Fruit fly (Drosophila melanogaster) whole organism, embryonic: ENCODE measurements around the gene CG10660.

ENCODE experiments used
- Aef1 ChIP-seq: fragments of 200-800 bp; sonication (Bioruptor generic); IDR thresholded peaks from 3 replicates; pipeline ENCODE4 v1.3.6; 2022; ENCODE audit warnings: missing biosample characterization, missing genetic modification characterization
- Atf6 ChIP-seq: fragments of 200-800 bp; sonication (Bioruptor generic); IDR thresholded peaks from 2 replicates; pipeline ENCODE4 v1.3.6; 2022; ENCODE audit warnings: missing biosample characterization, missing genetic modification characterization
- BtbVII ChIP-seq: fragments of 200-800 bp; sonication (Bioruptor generic); optimal IDR thresholded peaks from 3 replicates; lab custom pipeline; 2017; ENCODE audit warnings: missing biosample characterization, mild to moderate bottlenecking, missing genetic modification characterization
- CG10267 ChIP-seq: fragments of 200-800 bp; sonication (Bioruptor generic); optimal IDR thresholded peaks from 2 replicates; lab custom pipeline; 2018; ENCODE audit warnings: missing biosample characterization, mild to moderate bottlenecking, missing genetic modification characterization, moderate library complexity
- CG10979 ChIP-seq: fragments of 200-800 bp; sonication (Bioruptor generic); optimal IDR thresholded peaks from 2 replicates; lab custom pipeline; 2018; ENCODE audit warnings: missing biosample characterization, mild to moderate bottlenecking, missing genetic modification characterization, moderate library complexity
- CG13894 ChIP-seq: fragments of 200-800 bp; sonication (Bioruptor generic); optimal IDR thresholded peaks from 3 replicates; lab custom pipeline; 2018; ENCODE audit warnings: missing biosample characterization, mild to moderate bottlenecking, missing genetic modification characterization, moderate library complexity
- CG14710 ChIP-seq: fragments of 200-800 bp; sonication (Bioruptor generic); optimal IDR thresholded peaks from 3 replicates; lab custom pipeline; 2019; ENCODE audit warnings: missing biosample characterization, mild to moderate bottlenecking, missing genetic modification characterization, moderate library complexity
- CG17802 ChIP-seq: fragments of 200-800 bp; sonication (Bioruptor generic); optimal IDR thresholded peaks from 2 replicates; lab custom pipeline; 2018; ENCODE audit warnings: missing biosample characterization, mild to moderate bottlenecking, missing genetic modification characterization, moderate library complexity
- CG18262 ChIP-seq: fragments of 200-800 bp; optimal IDR thresholded peaks from 3 replicates; lab custom pipeline; 2019; ENCODE audit warnings: missing biosample characterization, mild to moderate bottlenecking, missing genetic modification characterization, moderate library complexity
- CG1832 ChIP-seq: fragments of 200-800 bp; sonication (Bioruptor generic); optimal IDR thresholded peaks from 2 replicates; lab custom pipeline; 2017; ENCODE audit warnings: missing biosample characterization, mild to moderate bottlenecking, missing genetic modification characterization, inconsistent platforms
- CG2678 ChIP-seq: fragments of 200-800 bp; sonication (Bioruptor generic); optimal IDR thresholded peaks from 3 replicates; lab custom pipeline; 2019; ENCODE audit warnings: missing biosample characterization, mild to moderate bottlenecking, missing genetic modification characterization, moderate library complexity
- CG31441 ChIP-seq: fragments of 200-800 bp; sonication (Bioruptor generic); IDR thresholded peaks from 2 replicates; pipeline ENCODE4 v1.3.6; 2022; ENCODE audit warnings: missing biosample characterization, missing genetic modification characterization
- CG3838 ChIP-seq: fragments of 200-800 bp; sonication (Bioruptor generic); optimal IDR thresholded peaks from 3 replicates; lab custom pipeline; 2016; ENCODE audit warnings: missing biosample characterization, missing genetic modification characterization
- CG8924 ChIP-seq: fragments of 200-800 bp; optimal IDR thresholded peaks from 3 replicates; lab custom pipeline; 2019; ENCODE audit warnings: missing biosample characterization, mild to moderate bottlenecking, missing genetic modification characterization, moderate library complexity
- D19A ChIP-seq: fragments of 200-800 bp; optimal IDR thresholded peaks from 3 replicates; lab custom pipeline; 2019; ENCODE audit warnings: missing biosample characterization, mild to moderate bottlenecking, missing genetic modification characterization, moderate library complexity
- Dad ChIP-seq: fragments of 200-800 bp; sonication (Bioruptor generic); optimal IDR thresholded peaks from 3 replicates; lab custom pipeline; 2016; ENCODE audit warnings: missing biosample characterization, missing genetic modification characterization
- Dll ChIP-seq: fragments of 200-800 bp; sonication (Bioruptor generic); IDR thresholded peaks from 4 replicates; pipeline ENCODE4 v1.3.6; 2022; ENCODE audit warnings: missing biosample characterization, missing genetic modification characterization; ENCODE audit not compliant: partially characterized antibody
- E2f2 ChIP-seq: fragments of 200-800 bp; sonication (Bioruptor generic); IDR thresholded peaks from 2 replicates; pipeline ENCODE4 v1.3.6; 2022; ENCODE audit warnings: missing biosample characterization, missing genetic modification characterization
- HLH3B ChIP-seq: fragments of 200-800 bp; sonication (Bioruptor generic); IDR thresholded peaks from 2 replicates; pipeline ENCODE4 v1.3.6; 2022; ENCODE audit warnings: missing biosample characterization, missing genetic modification characterization
- Hmr ChIP-seq: fragments of 200-800 bp; sonication (Bioruptor generic); optimal IDR thresholded peaks from 3 replicates; lab custom pipeline; 2017; ENCODE audit warnings: mild to moderate bottlenecking, missing biosample characterization, missing genetic modification reagents, missing genetic modification characterization
- Mrtf ChIP-seq: fragments of 200-800 bp; sonication (Bioruptor generic); IDR thresholded peaks from 3 replicates; pipeline ENCODE4 v1.3.6; 2022; ENCODE audit warnings: missing biosample characterization, missing genetic modification characterization
- Nf-YA ChIP-seq: fragments of 200-800 bp; sonication (Bioruptor generic); IDR thresholded peaks from 2 replicates; pipeline ENCODE4 v1.3.6; 2022; ENCODE audit warnings: missing biosample characterization, missing genetic modification characterization
- NfI ChIP-seq: fragments of 200-800 bp; sonication (Bioruptor generic); optimal IDR thresholded peaks from 3 replicates; lab custom pipeline; 2018; ENCODE audit warnings: missing biosample characterization, mild to moderate bottlenecking, missing genetic modification characterization, moderate library complexity
- Poxn ChIP-seq: fragments of 200-800 bp; sonication (Bioruptor generic); IDR thresholded peaks from 2 replicates; pipeline ENCODE4 v1.3.6; 2022; ENCODE audit warnings: missing biosample characterization, missing genetic modification characterization
- Sox100B ChIP-seq: fragments of 200-800 bp; sonication (Bioruptor generic); optimal IDR thresholded peaks from 3 replicates; lab custom pipeline; 2018; ENCODE audit warnings: missing biosample characterization, mild to moderate bottlenecking, missing genetic modification characterization
- Vsx1 ChIP-seq: fragments of 200-800 bp; sonication (Bioruptor generic); optimal IDR thresholded peaks from 2 replicates; lab custom pipeline; 2017; ENCODE audit warnings: missing biosample characterization, mild to moderate bottlenecking, missing genetic modification characterization, missing genetic modification reagents
- ab ChIP-seq: fragments of 200-800 bp; sonication (Bioruptor generic); optimal IDR thresholded peaks from 2 replicates; lab custom pipeline; 2016; ENCODE audit warnings: missing biosample characterization, missing genetic modification characterization
- ara ChIP-seq: fragments of 200-800 bp; sonication (Bioruptor generic); IDR thresholded peaks from 2 replicates; pipeline ENCODE4 v1.3.6; 2022; ENCODE audit warnings: missing biosample characterization, missing genetic modification characterization
- btn ChIP-seq: fragments of 200-800 bp; sonication (Bioruptor generic); optimal IDR thresholded peaks from 2 replicates; lab custom pipeline; 2016; ENCODE audit warnings: missing biosample characterization, missing genetic modification characterization
- cad ChIP-seq: fragments of >200 bp; optimal IDR thresholded peaks from 2 replicates; lab custom pipeline; 2017; ENCODE audit warnings: missing biosample characterization, missing genetic modification characterization
- chinmo ChIP-seq: fragments of 200-800 bp; sonication (Bioruptor generic); IDR thresholded peaks from 4 replicates; pipeline ENCODE4 v1.3.6; 2022; ENCODE audit warnings: missing biosample characterization, missing genetic modification characterization; ENCODE audit not compliant: partially characterized antibody
- crp ChIP-seq, 2 experiments: fragments of 200-800 bp; sonication (Bioruptor generic); optimal IDR thresholded peaks; 2 replicates in 1 of 2; 3 replicates in 1 of 2; lab custom pipeline; 2017; ENCODE audit warnings: missing biosample characterization in 2 of 2, missing genetic modification characterization in 2 of 2, mild to moderate bottlenecking in 1 of 2, moderate library complexity in 1 of 2
- da ChIP-seq: fragments of 200-800 bp; sonication (Bioruptor generic); optimal IDR thresholded peaks from 2 replicates; lab custom pipeline; 2016; ENCODE audit warnings: missing biosample characterization, missing genetic modification characterization
- fd96Cb ChIP-seq: fragments of 200-800 bp; sonication (Bioruptor generic); optimal IDR thresholded peaks from 2 replicates; lab custom pipeline; 2018; ENCODE audit warnings: missing biosample characterization, mild to moderate bottlenecking, missing genetic modification characterization, moderate library complexity
- fru ChIP-seq: fragments of >200 bp; optimal IDR thresholded peaks from 2 replicates; lab custom pipeline; 2017
- fu2 ChIP-seq: fragments of 200-800 bp; sonication (Bioruptor generic); optimal IDR thresholded peaks from 2 replicates; lab custom pipeline; 2016; ENCODE audit warnings: missing biosample characterization, missing genetic modification characterization
- gsb ChIP-seq: fragments of 200-800 bp; sonication (Bioruptor generic); IDR thresholded peaks from 2 replicates; pipeline ENCODE4 v1.3.6; 2022; ENCODE audit warnings: missing biosample characterization, missing genetic modification characterization
- jumu ChIP-seq: fragments of 200-800 bp; sonication (Bioruptor generic); optimal IDR thresholded peaks from 3 replicates; lab custom pipeline; 2016; ENCODE audit warnings: missing biosample characterization, missing genetic modification characterization
- lov ChIP-seq, 2 experiments: fragments of 200-800 bp in 1 of 2; fragments of >200 bp in 1 of 2; sonication (Bioruptor generic) in 1 of 2; IDR thresholded peaks in 1 of 2; optimal IDR thresholded peaks in 1 of 2; 2 replicates in 1 of 2; 3 replicates in 1 of 2; pipeline versions ENCODE4 v1.3.6 to Lab custom; 2017 to 2022; ENCODE audit warnings: missing biosample characterization in 1 of 2, missing genetic modification characterization in 1 of 2
- mirr ChIP-seq: fragments of 200-800 bp; sonication (Bioruptor generic); optimal IDR thresholded peaks from 3 replicates; lab custom pipeline; 2018; ENCODE audit warnings: missing biosample characterization, mild to moderate bottlenecking, missing genetic modification characterization
- mld ChIP-seq: fragments of 200-800 bp; sonication (Bioruptor generic); IDR thresholded peaks from 3 replicates; pipeline ENCODE4 v1.3.6; 2022; ENCODE audit warnings: missing biosample characterization, missing genetic modification characterization; ENCODE audit not compliant: partially characterized antibody
- nmo ChIP-seq: fragments of 200-800 bp; sonication (Bioruptor generic); optimal IDR thresholded peaks from 2 replicates; lab custom pipeline; 2018; ENCODE audit warnings: missing biosample characterization, mild to moderate bottlenecking, missing genetic modification characterization, moderate library complexity
- odd ChIP-seq: fragments of 200-800 bp; sonication (Bioruptor generic); optimal IDR thresholded peaks from 2 replicates; lab custom pipeline; 2017; ENCODE audit warnings: missing biosample characterization, mild to moderate bottlenecking, missing genetic modification characterization
- org-1 ChIP-seq: fragments of 200-800 bp; sonication (Bioruptor generic); optimal IDR thresholded peaks from 2 replicates; lab custom pipeline; 2017; ENCODE audit warnings: missing biosample characterization, missing genetic modification characterization
- otp ChIP-seq: fragments of 200-800 bp; sonication (Bioruptor generic); IDR thresholded peaks from 3 replicates; pipeline ENCODE4, ENCODE4 v1.3.6; 2022; ENCODE audit warnings: missing biosample characterization, missing genetic modification characterization
- ranshi ChIP-seq: fragments of 200-800 bp; sonication (Bioruptor generic); IDR thresholded peaks from 2 replicates; pipeline ENCODE4 v1.3.6; 2022; ENCODE audit warnings: missing biosample characterization, missing genetic modification characterization
- sens-2 ChIP-seq: fragments of 200-800 bp; sonication (Bioruptor generic); IDR thresholded peaks from 2 replicates; pipeline ENCODE4 v1.3.6; 2022; ENCODE audit warnings: missing biosample characterization, missing genetic modification characterization
- slp2 ChIP-seq: fragments of 200-800 bp; sonication (Bioruptor generic); optimal IDR thresholded peaks from 2 replicates; lab custom pipeline; 2016; ENCODE audit warnings: missing biosample characterization, missing genetic modification characterization
- tll ChIP-seq, 2 experiments: fragments of 200-800 bp in 1 of 2; fragments of >200 bp in 1 of 2; sonication (Bioruptor generic) in 1 of 2; optimal IDR thresholded peaks; 2 replicates each; lab custom pipeline; 2017 to 2019; ENCODE audit warnings: missing biosample characterization in 2 of 2, missing genetic modification characterization in 2 of 2, mild to moderate bottlenecking in 1 of 2, moderate library complexity in 1 of 2
- trh ChIP-seq: fragments of 200-800 bp; sonication (Bioruptor generic); optimal IDR thresholded peaks from 2 replicates; lab custom pipeline; 2016; ENCODE audit warnings: missing biosample characterization, missing genetic modification characterization
- zf30C ChIP-seq: fragments of 200-800 bp; sonication (Bioruptor generic); optimal IDR thresholded peaks from 3 replicates; lab custom pipeline; 2018; ENCODE audit warnings: missing biosample characterization, mild to moderate bottlenecking, missing genetic modification characterization

The CG10660 gene

DNA sequence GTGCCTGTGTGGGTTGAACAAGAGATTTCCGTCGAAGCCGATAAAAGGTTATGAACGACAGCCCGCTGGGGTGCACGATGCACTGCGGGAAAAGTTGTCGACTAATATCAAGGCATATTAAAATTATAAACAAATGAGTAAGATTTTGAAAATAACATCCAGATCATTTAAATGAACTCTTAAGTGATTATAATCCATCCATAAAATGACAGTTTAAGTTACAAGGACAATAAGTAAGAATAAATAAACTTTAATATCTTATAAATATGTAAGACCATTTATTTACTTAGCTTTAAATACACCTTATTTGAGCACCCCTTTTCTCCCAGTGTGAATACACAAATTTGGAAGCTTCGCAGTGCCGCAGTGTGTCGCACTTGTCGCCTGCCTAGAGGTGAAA lies 46.4 kb downstream of the CG10660 start (continued):
- no peak for TF ChIP-seq odd (GFP tag; lab: Kevin White, UChicago)
- no peak for TF ChIP-seq BtbVII
- TF ChIP-seq jumu (GFP tag; lab: Kevin White, UChicago): no peak
- no peak for TF ChIP-seq CG17802 (tag; lab: Kevin White, UChicago)
- TF ChIP-seq CG18262 (tag; lab: Kevin White, UChicago): peak; percentile 62
- peak; percentile 54 for TF ChIP-seq fd96Cb (tag; lab: Kevin White, UChicago)
- TF ChIP-seq D19A (tag; lab: Kevin White, UChicago): peak; percentile 15
- TF ChIP-seq org-1 (GFP tag; lab: Kevin White, UChicago): no peak
- TF ChIP-seq CG10267 (tag; lab: Kevin White, UChicago): peak; percentile 64
- no peak for TF ChIP-seq mld (GFP tag; lab: Robert Waterston, UW)
- TF ChIP-seq zf30C (GFP tag; lab: Kevin White, UChicago): peak; percentile 68
- TF ChIP-seq trh: no peak
- TF ChIP-seq Vsx1 (GFP tag; lab: Kevin White, UChicago): no peak
- no peak for TF ChIP-seq ab
- no peak for TF ChIP-seq E2f2 (GFP tag; lab: Robert Waterston, UW)
- 0 out of 2 replicates have a peak, but pooled peaks have one; percentile 35 for TF ChIP-seq ara (GFP tag; lab: Robert Waterston, UW)
- no peak for TF ChIP-seq btn (GFP tag; lab: Kevin White, UChicago)
- peak; percentile 33 for TF ChIP-seq nmo (GFP tag; lab: Kevin White, UChicago)
- TF ChIP-seq CG8924 (tag; lab: Kevin White, UChicago): peak; percentile 41
- TF ChIP-seq otp: no peak
- TF ChIP-seq tll (GFP tag; optimal IDR thresholded peaks at IDR 0.05; lab: Kevin White, UChicago): no peak
- TF ChIP-seq HLH3B: no peak
- no peak for TF ChIP-seq slp2 (GFP tag; lab: Kevin White, UChicago)
- TF ChIP-seq Sox100B (GFP tag; lab: Kevin White, UChicago): peak; percentile 38
- TF ChIP-seq da: no peak
- TF ChIP-seq mirr (GFP tag; lab: Kevin White, UChicago): no peak
- TF ChIP-seq Aef1 (GFP tag; lab: Robert Waterston, UW): no peak
- TF ChIP-seq sens-2: no peak
- TF ChIP-seq fu2 (GFP tag; lab: Kevin White, UChicago): no peak
- TF ChIP-seq fru (lab: Kevin White, UChicago): no peak
- no peak for TF ChIP-seq NfI (GFP tag; lab: Kevin White, UChicago)
- no peak for TF ChIP-seq Poxn (GFP tag; lab: Robert Waterston, UW)
- TF ChIP-seq cad (GFP tag; lab: Kevin White, UChicago): no peak
- TF ChIP-seq CG3838 (GFP tag; lab: Kevin White, UChicago): no peak
- TF ChIP-seq CG14710: peak; percentile 74
- TF ChIP-seq crp (GFP tag; optimal IDR thresholded peaks at IDR 0.05; lab: Kevin White, UChicago): no peak
- TF ChIP-seq lov (optimal IDR thresholded peaks at IDR 0.05; lab: Kevin White, UChicago): no peak
- no peak for TF ChIP-seq lov (GFP tag; IDR thresholded peaks at IDR 0.05; lab: Robert Waterston, UW)
- TF ChIP-seq Dad (GFP tag; lab: Kevin White, UChicago): no peak
- TF ChIP-seq CG31441 (GFP tag; lab: Robert Waterston, UW): 0 out of 2 replicates have a peak, but pooled peaks have one; percentile 39
- TF ChIP-seq chinmo (GFP tag; lab: Robert Waterston, UW): no peak
- TF ChIP-seq CG1832 (GFP tag; lab: Kevin White, UChicago): no peak
- TF ChIP-seq CG10979 (tag; lab: Kevin White, UChicago): peak; percentile 83
- TF ChIP-seq CG13894: no peak
- no peak for TF ChIP-seq Mrtf (GFP tag; lab: Robert Waterston, UW)
- TF ChIP-seq Dll (GFP tag; lab: Robert Waterston, UW): no peak
- TF ChIP-seq gsb (GFP tag; lab: Robert Waterston, UW): no peak
- TF ChIP-seq ranshi: no peak
- no peak for TF ChIP-seq CG2678 (tag; lab: Kevin White, UChicago)
- TF ChIP-seq Nf-YA: no peak
- TF ChIP-seq Atf6 (GFP tag; lab: Robert Waterston, UW): no peak
- no peak for TF ChIP-seq Hmr (GFP tag; lab: Kevin White, UChicago)
